Fruit fly (Drosophila melanogaster): ENCODE measurements around the gene CG14186.

The CG14186 gene

dm6 chr3L:20097312-20097711 is 6.3 kb downstream of the CG14186 start (continued):
- peak; percentile 92 for TF ChIP-seq Ets65A (GFP tag)
- no peak for TF ChIP-seq gfzf (GFP tag; optimal IDR thresholded peaks at IDR 0.05)
- peak; percentile 16 for TF ChIP-seq bcd (GFP tag; optimal IDR thresholded peaks at IDR 0.05)
- TF ChIP-seq jigr1 (GFP tag; IDR thresholded peaks at IDR 0.05): no peak
- peak; percentile 20 for TF ChIP-seq CG18764 (GFP tag; optimal IDR thresholded peaks at IDR 0.05)
- TF ChIP-seq CG8290 (GFP tag; optimal IDR thresholded peaks at IDR 0.05): no peak
- TF ChIP-seq CG8290 (tag; optimal IDR thresholded peaks at IDR 0.05): peak in 1 of 2 experiments; percentile 56
- TF ChIP-seq CG10267 (tag; optimal IDR thresholded peaks at IDR 0.05): no peak
- no peak for TF ChIP-seq stc (GFP tag; IDR thresholded peaks at IDR 0.05)
- TF ChIP-seq inv (GFP tag; IDR thresholded peaks at IDR 0.05; ENCODE audit: partially characterized antibody): 0 out of 2 replicates have a peak, but pooled peaks have one; percentile 17
- peak; percentile 56 for TF ChIP-seq CG13894 (tag; optimal IDR thresholded peaks at IDR 0.05)
- no peak for TF ChIP-seq zfh2 (GFP tag; optimal IDR thresholded peaks at IDR 0.05)
- TF ChIP-seq CG33213 (GFP tag; optimal IDR thresholded peaks at IDR 0.05): peak; percentile 11
- peak; percentile 48 for TF ChIP-seq CG9932 (GFP tag; IDR thresholded peaks at IDR 0.05)
- TF ChIP-seq CG2199 (GFP tag; IDR thresholded peaks at IDR 0.05): peak; percentile 99
- no peak for TF ChIP-seq CG1024 (GFP tag; IDR thresholded peaks at IDR 0.05)
- TF ChIP-seq zen (tag; optimal IDR thresholded peaks at IDR 0.05): peak; percentile 75
- no peak for TF ChIP-seq Oaz (GFP tag; IDR thresholded peaks at IDR 0.05)
- peak; percentile 48 for TF ChIP-seq luna (GFP tag; optimal IDR thresholded peaks at IDR 0.05)
- TF ChIP-seq CG3065 (GFP tag; optimal IDR thresholded peaks at IDR 0.05): no peak
- TF ChIP-seq Abd-B (GFP tag; optimal IDR thresholded peaks at IDR 0.05): peak; percentile 77
- peak; percentile 43 for TF ChIP-seq CG1603 (tag; optimal IDR thresholded peaks at IDR 0.05)
- peak; percentile 63 for TF ChIP-seq HmgD (GFP tag; optimal IDR thresholded peaks at IDR 0.05)
- TF ChIP-seq Dek (tag; optimal IDR thresholded peaks at IDR 0.05): peak; percentile 17
- no peak for TF ChIP-seq dmrt11E (tag; optimal IDR thresholded peaks at IDR 0.05)
- TF ChIP-seq CTCF (GFP tag; optimal IDR thresholded peaks at IDR 0.05): peak; percentile 94
- TF ChIP-seq Antp (GFP tag; optimal IDR thresholded peaks at IDR 0.05): no peak
- no peak for TF ChIP-seq CG14014 (GFP tag; IDR thresholded peaks at IDR 0.05)
- TF ChIP-seq CG13624 (GFP tag; optimal IDR thresholded peaks at IDR 0.05): no peak
- no peak for TF ChIP-seq CG10321 (GFP tag; IDR thresholded peaks at IDR 0.05)
- TF ChIP-seq CG8388 (GFP tag; optimal IDR thresholded peaks at IDR 0.05): no peak
- TF ChIP-seq CG7372 (GFP tag; IDR thresholded peaks at IDR 0.05): no peak
- peak; percentile 95 for TF ChIP-seq Dip2 (GFP tag; IDR thresholded peaks at IDR 0.05)
- TF ChIP-seq lilli (GFP tag; optimal IDR thresholded peaks at IDR 0.05): no peak
- TF ChIP-seq kni (GFP tag; optimal IDR thresholded peaks at IDR 0.05): no peak
- TF ChIP-seq Awh (GFP tag; IDR thresholded peaks at IDR 0.05): no peak
- peak; percentile 36; the same call in 1 of the 3 replicates for TF ChIP-seq Opbp (GFP tag; IDR thresholded peaks at IDR 0.05; ENCODE audit: partially characterized antibody)
- TF ChIP-seq her (GFP tag; optimal IDR thresholded peaks at IDR 0.05): no peak
- TF ChIP-seq CG12071 (GFP tag; optimal IDR thresholded peaks at IDR 0.05): no peak
- TF ChIP-seq CG12769 (tag; optimal IDR thresholded peaks at IDR 0.05): no peak
- no peak for TF ChIP-seq CG11696 (GFP tag; IDR thresholded peaks at IDR 0.05)
- TF ChIP-seq Meics (GFP tag; optimal IDR thresholded peaks at IDR 0.05): no peak
- no peak for TF ChIP-seq cad (GFP tag; optimal IDR thresholded peaks at IDR 0.05)
- no peak for TF ChIP-seq CG2889 (GFP tag; IDR thresholded peaks at IDR 0.05)
- no peak for TF ChIP-seq Sox102F (GFP tag; optimal IDR thresholded peaks at IDR 0.05)
- peak; percentile 27 for TF ChIP-seq Myb (GFP tag; optimal IDR thresholded peaks at IDR 0.05)
- peak; percentile 25 for TF ChIP-seq Hsf (GFP tag; optimal IDR thresholded peaks at IDR 0.05)
- no peak for TF ChIP-seq hth (optimal IDR thresholded peaks at IDR 0.05)
- TF ChIP-seq CG18262 (tag; optimal IDR thresholded peaks at IDR 0.05): no peak
- no peak for TF ChIP-seq Dbx (GFP tag; IDR thresholded peaks at IDR 0.05)
- no peak for TF ChIP-seq fru (optimal IDR thresholded peaks at IDR 0.05)
- TF ChIP-seq chif (GFP tag; optimal IDR thresholded peaks at IDR 0.05): peak in 1 of 2 experiments; percentile 23
- peak; percentile 38 for TF ChIP-seq CG9876 (GFP tag; optimal IDR thresholded peaks at IDR 0.05)
- no peak for TF ChIP-seq salm (tag; optimal IDR thresholded peaks at IDR 0.05)
